Fruit fly (Drosophila melanogaster) whole organism, embryonic: ENCODE measurements around the gene CG1965.

Experiments used
- Bdp1 ChIP-seq: fragments of 200-800 bp; sonication (Bioruptor generic); optimal IDR thresholded peaks from 3 replicates; lab custom pipeline; 2016; ENCODE audit warnings: missing biosample characterization, missing genetic modification characterization
- Bteb2 ChIP-seq: fragments of 200-800 bp; sonication (Bioruptor generic); optimal IDR thresholded peaks from 2 replicates; lab custom pipeline; 2016; ENCODE audit warnings: missing biosample characterization, missing genetic modification characterization
- CG11504 ChIP-seq: fragments of 200-800 bp; sonication (Bioruptor generic); optimal IDR thresholded peaks from 3 replicates; lab custom pipeline; 2019; ENCODE audit warnings: missing biosample characterization, mild to moderate bottlenecking, missing genetic modification characterization, moderate library complexity
- CG12659 ChIP-seq: fragments of 200-800 bp; sonication (Bioruptor generic); optimal IDR thresholded peaks from 3 replicates; lab custom pipeline; 2017; ENCODE audit warnings: mild to moderate bottlenecking, missing biosample characterization, missing genetic modification reagents, missing genetic modification characterization
- CG13287 ChIP-seq: fragments of 200-800 bp; sonication (Bioruptor generic); IDR thresholded peaks from 2 replicates; pipeline ENCODE4 v1.3.6; 2022; ENCODE audit warnings: missing biosample characterization, missing genetic modification characterization; ENCODE audit not compliant: partially characterized antibody
- CG13296 ChIP-seq: fragments of 200-800 bp; sonication (Bioruptor generic); optimal IDR thresholded peaks from 3 replicates; lab custom pipeline; 2018; ENCODE audit warnings: missing biosample characterization, mild to moderate bottlenecking, missing genetic modification characterization
- CG13624 ChIP-seq: fragments of 200-800 bp; sonication (Bioruptor generic); optimal IDR thresholded peaks from 2 replicates; lab custom pipeline; 2016; ENCODE audit warnings: missing biosample characterization, missing genetic modification characterization
- CG13775 ChIP-seq: fragments of 200-800 bp; sonication (Bioruptor generic); optimal IDR thresholded peaks from 3 replicates; lab custom pipeline; 2017; ENCODE audit warnings: missing biosample characterization, mild to moderate bottlenecking, missing genetic modification characterization
- CG1529 ChIP-seq: fragments of 200-800 bp; sonication (Bioruptor generic); optimal IDR thresholded peaks from 3 replicates; lab custom pipeline; 2018; ENCODE audit warnings: missing biosample characterization, missing genetic modification characterization
- CG15601 ChIP-seq: fragments of 200-800 bp; sonication (Bioruptor generic); optimal IDR thresholded peaks from 3 replicates; lab custom pipeline; 2019; ENCODE audit warnings: missing biosample characterization, mild to moderate bottlenecking, missing genetic modification characterization, moderate library complexity
- CG1602 ChIP-seq: fragments of 200-800 bp; sonication (Bioruptor generic); optimal IDR thresholded peaks from 3 replicates; lab custom pipeline; 2016; ENCODE audit warnings: missing biosample characterization, missing genetic modification characterization
- CG30403 ChIP-seq: fragments of 200-800 bp; sonication (Bioruptor generic); optimal IDR thresholded peaks from 3 replicates; lab custom pipeline; 2016; ENCODE audit warnings: missing biosample characterization, missing genetic modification characterization
- CG6791 ChIP-seq: fragments of 200-800 bp; sonication (Bioruptor generic); IDR thresholded peaks from 3 replicates; pipeline ENCODE4 v1.3.6; 2022; ENCODE audit warnings: missing biosample characterization, missing genetic modification characterization; ENCODE audit not compliant: partially characterized antibody
- CG7928 ChIP-seq: fragments of 200-800 bp; sonication (Bioruptor generic); optimal IDR thresholded peaks from 2 replicates; lab custom pipeline; 2017; ENCODE audit warnings: missing biosample characterization, mild to moderate bottlenecking, missing genetic modification characterization
- CG9609 ChIP-seq: fragments of 200-800 bp; sonication (Bioruptor generic); optimal IDR thresholded peaks from 3 replicates; lab custom pipeline; 2016; ENCODE audit warnings: missing biosample characterization, missing genetic modification characterization
- CG9932 ChIP-seq: fragments of 200-800 bp; sonication (Bioruptor generic); IDR thresholded peaks from 2 replicates; pipeline ENCODE4 v1.3.6; 2022; ENCODE audit warnings: missing biosample characterization, missing genetic modification characterization
- Chrac-16 ChIP-seq: fragments of 200-800 bp; sonication (Bioruptor generic); optimal IDR thresholded peaks from 3 replicates; lab custom pipeline; 2016; ENCODE audit warnings: missing biosample characterization, missing genetic modification characterization
- D19A ChIP-seq: fragments of 200-800 bp; optimal IDR thresholded peaks from 3 replicates; lab custom pipeline; 2019; ENCODE audit warnings: missing biosample characterization, mild to moderate bottlenecking, missing genetic modification characterization, moderate library complexity
- Dad ChIP-seq: fragments of 200-800 bp; sonication (Bioruptor generic); optimal IDR thresholded peaks from 3 replicates; lab custom pipeline; 2016; ENCODE audit warnings: missing biosample characterization, missing genetic modification characterization
- HLH54F ChIP-seq: fragments of 200-800 bp; sonication (Bioruptor generic); optimal IDR thresholded peaks from 3 replicates; lab custom pipeline; 2016; ENCODE audit warnings: missing biosample characterization, missing genetic modification characterization
- Lhr ChIP-seq: fragments of 200-800 bp; sonication (Bioruptor generic); optimal IDR thresholded peaks from 3 replicates; lab custom pipeline; 2017; ENCODE audit warnings: mild to moderate bottlenecking, missing biosample characterization, missing genetic modification reagents, missing genetic modification characterization
- MBD-R2 ChIP-seq: fragments of 200-800 bp; sonication (Bioruptor generic); IDR thresholded peaks from 2 replicates; pipeline ENCODE4 v1.3.6; 2022; ENCODE audit warnings: missing biosample characterization, missing genetic modification characterization
- MESR4 ChIP-seq: fragments of 200-800 bp; sonication (Bioruptor generic); optimal IDR thresholded peaks from 2 replicates; lab custom pipeline; 2018; ENCODE audit warnings: missing biosample characterization, mild to moderate bottlenecking, missing genetic modification characterization, moderate library complexity
- Mad ChIP-seq: fragments of 200-800 bp; sonication (Bioruptor generic); optimal IDR thresholded peaks from 2 replicates; lab custom pipeline; 2016; ENCODE audit warnings: missing biosample characterization, missing genetic modification characterization
- Myb ChIP-seq: fragments of 200-800 bp; sonication (Bioruptor generic); optimal IDR thresholded peaks from 2 replicates; lab custom pipeline; 2016; ENCODE audit warnings: missing biosample characterization, missing genetic modification characterization
- Rfx ChIP-seq: fragments of 200-800 bp; sonication (Bioruptor generic); IDR thresholded peaks from 2 replicates; pipeline ENCODE4 v1.3.6; 2022; ENCODE audit warnings: missing biosample characterization, missing genetic modification characterization
- Trl ChIP-seq, 3 experiments: fragments of >200 bp in 2 of 3; fragments of 200-800 bp in 1 of 3; sonication (Bioruptor generic) in 1 of 3; optimal IDR thresholded peaks; 2 replicates in 1 of 3; 3 replicates in 2 of 3; lab custom pipeline; 2016 to 2017; ENCODE audit warnings: missing biosample characterization in 1 of 3, missing genetic modification characterization in 1 of 3
- cg ChIP-seq: fragments of 200-800 bp; sonication (Bioruptor generic); optimal IDR thresholded peaks from 3 replicates; lab custom pipeline; 2019; ENCODE audit warnings: missing biosample characterization, mild to moderate bottlenecking, missing genetic modification characterization, moderate library complexity
- dan ChIP-seq: fragments of 200-800 bp; sonication (Bioruptor generic); IDR thresholded peaks from 2 replicates; pipeline ENCODE4 v1.3.6; 2022; ENCODE audit warnings: missing biosample characterization, missing genetic modification characterization
- danr ChIP-seq: fragments of 200-800 bp; sonication (Bioruptor generic); IDR thresholded peaks from 2 replicates; pipeline ENCODE4 v1.3.6; 2022; ENCODE audit warnings: missing biosample characterization, missing genetic modification characterization
- fd96Cb ChIP-seq: fragments of 200-800 bp; sonication (Bioruptor generic); optimal IDR thresholded peaks from 2 replicates; lab custom pipeline; 2018; ENCODE audit warnings: missing biosample characterization, mild to moderate bottlenecking, missing genetic modification characterization, moderate library complexity
- gcm ChIP-seq: fragments of 200-800 bp; sonication (Bioruptor generic); optimal IDR thresholded peaks from 2 replicates; lab custom pipeline; 2019; ENCODE audit warnings: missing biosample characterization, mild to moderate bottlenecking, missing genetic modification characterization, moderate library complexity
- her ChIP-seq: fragments of 200-800 bp; sonication (Bioruptor generic); optimal IDR thresholded peaks from 2 replicates; lab custom pipeline; 2016; ENCODE audit warnings: missing biosample characterization, missing genetic modification characterization
- hkb ChIP-seq, 2 experiments: fragments of 200-800 bp in 1 of 2; fragments of >200 bp in 1 of 2; sonication (Bioruptor generic) in 1 of 2; IDR thresholded peaks in 1 of 2; optimal IDR thresholded peaks in 1 of 2; 2 replicates each; pipeline versions ENCODE4 v1.3.6 to Lab custom; 2017 to 2022; ENCODE audit warnings: missing biosample characterization in 1 of 2, missing genetic modification characterization in 1 of 2
- insv ChIP-seq, 2 experiments: fragments of 200-800 bp; sonication (Bioruptor generic); optimal IDR thresholded peaks; 3 replicates each; lab custom pipeline; 2016 to 2018; ENCODE audit warnings: missing biosample characterization in 2 of 2, missing genetic modification characterization in 2 of 2
- knrl ChIP-seq: fragments of 200-800 bp; sonication (Bioruptor generic); IDR thresholded peaks from 3 replicates; pipeline ENCODE4 v1.3.6; 2022; ENCODE audit warnings: missing biosample characterization, missing genetic modification characterization; ENCODE audit not compliant: partially characterized antibody
- lilli ChIP-seq: fragments of 200-800 bp; sonication (Bioruptor generic); optimal IDR thresholded peaks from 3 replicates; lab custom pipeline; 2016; ENCODE audit warnings: missing biosample characterization, missing genetic modification characterization
- mirr ChIP-seq: fragments of 200-800 bp; sonication (Bioruptor generic); optimal IDR thresholded peaks from 3 replicates; lab custom pipeline; 2018; ENCODE audit warnings: missing biosample characterization, mild to moderate bottlenecking, missing genetic modification characterization
- phol ChIP-seq: fragments of 200-800 bp; sonication (Bioruptor generic); optimal IDR thresholded peaks from 3 replicates; lab custom pipeline; 2018; ENCODE audit warnings: missing biosample characterization, mild to moderate bottlenecking, missing genetic modification characterization, moderate library complexity
- pzg ChIP-seq: fragments of 200-800 bp; sonication (Bioruptor generic); optimal IDR thresholded peaks from 3 replicates; lab custom pipeline; 2018; ENCODE audit warnings: missing biosample characterization, mild to moderate bottlenecking, missing genetic modification characterization, moderate library complexity
- ranshi ChIP-seq: fragments of 200-800 bp; sonication (Bioruptor generic); IDR thresholded peaks from 2 replicates; pipeline ENCODE4 v1.3.6; 2022; ENCODE audit warnings: missing biosample characterization, missing genetic modification characterization
- salm ChIP-seq: fragments of 200-800 bp; sonication (Bioruptor generic); optimal IDR thresholded peaks from 2 replicates; lab custom pipeline; 2018; ENCODE audit warnings: missing biosample characterization, mild to moderate bottlenecking, missing genetic modification characterization
- sens ChIP-seq: fragments of 200-800 bp; sonication (Bioruptor generic); peaks from one replicate; lab custom pipeline; 2016; ENCODE audit warnings: missing biosample characterization, missing genetic modification characterization
- stwl ChIP-seq: fragments of 200-800 bp; sonication (Bioruptor generic); optimal IDR thresholded peaks from 3 replicates; lab custom pipeline; 2018; ENCODE audit warnings: missing biosample characterization, mild to moderate bottlenecking, missing genetic modification characterization, moderate library complexity
- sug ChIP-seq: fragments of 200-800 bp; optimal IDR thresholded peaks from 2 replicates; lab custom pipeline; 2019; ENCODE audit warnings: missing biosample characterization, mild to moderate bottlenecking, missing genetic modification characterization, moderate library complexity
- trh ChIP-seq: fragments of 200-800 bp; sonication (Bioruptor generic); optimal IDR thresholded peaks from 2 replicates; lab custom pipeline; 2016; ENCODE audit warnings: missing biosample characterization, missing genetic modification characterization
- zen ChIP-seq: fragments of 200-800 bp; sonication (Bioruptor generic); optimal IDR thresholded peaks from 3 replicates; lab custom pipeline; 2018; ENCODE audit warnings: missing biosample characterization, mild to moderate bottlenecking, missing genetic modification characterization, moderate library complexity
- zen2 ChIP-seq: fragments of 200-800 bp; sonication (Bioruptor generic); IDR thresholded peaks from 3 replicates; pipeline ENCODE4 v1.3.6; 2022; ENCODE audit warnings: missing biosample characterization, missing genetic modification characterization; ENCODE audit not compliant: partially characterized antibody
- zfh2 ChIP-seq: fragments of 200-800 bp; sonication (Bioruptor generic); optimal IDR thresholded peaks from 2 replicates; lab custom pipeline; 2016; ENCODE audit warnings: missing biosample characterization, missing genetic modification characterization

The CG1965 gene

DNA sequence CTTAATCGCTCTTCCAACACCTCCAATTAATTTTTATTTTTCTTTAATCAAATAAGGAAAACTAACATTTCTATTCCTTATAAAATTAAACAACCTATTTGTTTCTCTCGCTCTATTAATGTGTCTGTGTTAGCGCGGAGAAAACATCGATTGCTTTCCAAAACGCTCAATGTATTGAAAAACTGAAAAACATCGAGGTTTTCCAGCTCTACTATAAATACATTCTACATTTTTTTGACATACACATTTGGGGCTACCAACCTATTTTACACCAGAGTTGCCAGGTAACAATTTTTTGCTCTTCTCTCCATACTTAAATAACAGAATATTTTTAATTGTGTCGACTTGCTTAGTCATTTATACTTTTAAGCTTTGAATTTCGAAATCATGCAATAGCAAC lies 24.7 kb downstream of the CG1965 start (continued):
- TF ChIP-seq CG1602 (GFP tag; lab: Kevin White, UChicago) (peak; percentile 16), lilli (GFP tag; lab: Kevin White, UChicago) (peak; percentile 59), D19A (tag; lab: Kevin White, UChicago) (peak; percentile 47), Rfx (peak; percentile 43; the same call in 1 of the 2 replicates), fd96Cb (tag; lab: Kevin White, UChicago) (no peak), CG13296 (GFP tag; lab: Kevin White, UChicago) (peak; percentile 21), hkb (optimal IDR thresholded peaks at IDR 0.05; lab: Kevin White, UChicago) (no peak), hkb (GFP tag; IDR thresholded peaks at IDR 0.05; lab: Robert Waterston, UW) (no peak), knrl (GFP tag; lab: Robert Waterston, UW) (peak; percentile 70; the same call in 2 of the 3 replicates), CG13775 (GFP tag; lab: Kevin White, UChicago) (peak; percentile 3), Bdp1 (no peak), CG15601 (tag; lab: Kevin White, UChicago) (peak; percentile 25), MESR4 (peak; percentile 43), CG11504 (peak; percentile 65), Chrac-16 (GFP tag; lab: Kevin White, UChicago) (peak; percentile 18), Bteb2 (peak; percentile 46), CG13624 (peak; percentile 54), phol (tag; lab: Kevin White, UChicago) (peak; percentile 37), her (GFP tag; lab: Kevin White, UChicago) (peak; percentile 1), zen (tag; lab: Kevin White, UChicago) (peak; percentile 7), CG9609 (no peak), sens (peak; percentile 91), CG6791 (peak; percentile 87), zfh2 (peak; percentile 27), dan (GFP tag; lab: Robert Waterston, UW) (no peak), CG30403 (peak; percentile 57), Trl (optimal IDR thresholded peaks at IDR 0.05; lab: Kevin White, UChicago) (no peak), Trl (GFP tag; optimal IDR thresholded peaks at IDR 0.05; lab: Kevin White, UChicago) (peak; percentile 52), trh (no peak), CG9932 (GFP tag; lab: Robert Waterston, UW) (peak; percentile 23; the same call in 1 of the 2 replicates), cg (peak; percentile 5), CG7928 (GFP tag; lab: Kevin White, UChicago) (no peak), gcm (GFP tag; lab: Kevin White, UChicago) (peak; percentile 14), sug (peak; percentile 36), danr (no peak), CG13287 (GFP tag; lab: Robert Waterston, UW) (peak; percentile 80), insv (GFP tag; optimal IDR thresholded peaks at IDR 0.05; lab: Kevin White, UChicago) (peak in 1 of 2 experiments; percentile 31), CG12659 (peak; percentile 74), mirr (GFP tag; lab: Kevin White, UChicago) (no peak), pzg (GFP tag; lab: Kevin White, UChicago) (peak; percentile 50), zen2 (GFP tag; lab: Robert Waterston, UW) (peak; percentile 58; the same call in 2 of the 3 replicates), MBD-R2 (GFP tag; lab: Robert Waterston, UW) (peak; percentile 38; the same call in 1 of the 2 replicates), HLH54F (GFP tag; lab: Kevin White, UChicago) (peak; percentile 24), ranshi (GFP tag; lab: Robert Waterston, UW) (no peak), stwl (tag; lab: Kevin White, UChicago) (peak; percentile 99), CG1529 (GFP tag; lab: Kevin White, UChicago) (peak; percentile 12), Mad (GFP tag; lab: Kevin White, UChicago) (no peak), salm (no peak), Lhr (peak; percentile 81), Myb (peak; percentile 61), Dad (GFP tag; lab: Kevin White, UChicago) (peak; percentile 7)
